Fruit fly (Drosophila melanogaster): ENCODE data around the gene CG5326.
A peak's percentile ranks its signal among the peaks of the same experiment; 100 is the strongest.

CG5326 gene

DNA sequence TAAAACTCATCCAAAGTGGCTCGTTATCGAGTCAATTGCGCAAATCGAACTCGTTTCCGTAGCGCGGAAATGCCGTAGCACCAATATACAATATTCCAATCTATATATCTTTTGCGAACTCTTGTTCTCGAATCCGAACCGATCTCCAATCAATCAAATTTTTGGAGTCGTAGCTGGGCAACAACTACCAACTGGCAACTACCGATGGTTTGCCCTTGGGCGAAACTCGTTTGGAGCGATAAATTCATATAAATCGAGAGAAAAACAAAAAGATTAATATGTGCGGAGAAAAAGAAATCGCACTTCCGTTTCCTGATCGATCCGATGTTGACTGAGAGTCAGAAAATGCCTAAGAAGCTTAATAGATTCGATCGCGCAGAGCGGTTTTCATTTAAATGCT, 26.0 kb upstream of the CG5326 start:
- TF ChIP-seq Snoo (tag; optimal IDR thresholded peaks at IDR 0.05) (no peak), Pif1A (GFP tag; optimal IDR thresholded peaks at IDR 0.05) (no peak), Ets98B (GFP tag; IDR thresholded peaks at IDR 0.05) (no peak), CG4496 (GFP tag; IDR thresholded peaks at IDR 0.05) (no peak), CG13204 (GFP tag; optimal IDR thresholded peaks at IDR 0.05) (no peak), CG8159 (tag; optimal IDR thresholded peaks at IDR 0.05) (no peak), CG15710 (tag; optimal IDR thresholded peaks at IDR 0.05) (no peak), Pif1B (GFP tag; optimal IDR thresholded peaks at IDR 0.05) (no peak), CG12605 (GFP tag; IDR thresholded peaks at IDR 0.05) (no peak), CG8301 (tag; optimal IDR thresholded peaks at IDR 0.05) (no peak), CG34367 (tag; optimal IDR thresholded peaks at IDR 0.05) (no peak)

DNA sequence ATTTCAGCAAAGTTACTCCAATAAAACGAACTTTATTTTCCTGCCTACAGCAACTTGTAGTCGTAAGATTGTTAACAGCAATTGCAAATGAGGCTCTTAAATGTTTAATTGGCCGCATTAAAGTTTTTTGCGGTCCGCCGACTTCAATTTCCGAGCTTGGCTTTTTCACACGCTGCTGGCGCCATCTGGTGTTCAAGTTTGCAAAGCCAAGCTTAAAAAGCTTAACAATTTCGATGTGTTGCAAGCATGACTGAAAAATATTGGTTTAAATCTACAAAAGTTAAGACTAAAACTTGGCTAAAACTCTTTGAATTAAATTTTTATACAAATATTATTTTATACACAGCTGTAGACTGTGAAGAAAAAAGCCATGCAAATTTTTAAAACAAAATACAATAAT, 25.0 kb upstream of the CG5326 start:
- TF ChIP-seq CG4496 (GFP tag; IDR thresholded peaks at IDR 0.05) = no peak
- TF ChIP-seq D1 (tag; optimal IDR thresholded peaks at IDR 0.05) = peak; percentile 24
- no peak for TF ChIP-seq rn (GFP tag; IDR thresholded peaks at IDR 0.05)

DNA sequence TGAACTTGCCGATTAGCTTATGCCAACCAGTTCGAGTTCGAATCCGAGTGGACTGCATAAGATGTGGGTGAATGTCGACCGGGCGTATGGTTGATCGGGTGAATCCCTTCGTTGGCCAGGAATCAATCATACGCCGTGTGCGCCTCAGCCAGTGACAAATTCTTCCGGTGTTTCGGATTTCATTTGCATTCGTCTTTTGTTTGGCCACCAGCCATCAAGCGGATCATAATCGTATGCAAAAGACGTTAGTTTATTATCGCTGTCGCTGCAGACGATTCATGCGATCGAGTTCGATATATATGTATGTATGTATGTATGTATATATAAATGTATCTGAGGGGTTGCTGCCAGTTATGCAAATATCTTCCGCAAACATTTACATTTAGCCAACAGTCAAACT, 24.4 kb upstream of the CG5326 start:
- TF ChIP-seq fd96Ca (GFP tag; IDR thresholded peaks at IDR 0.05) (no peak), CG8301 (tag; optimal IDR thresholded peaks at IDR 0.05) (no peak), D1 (tag; optimal IDR thresholded peaks at IDR 0.05) (no peak), rn (GFP tag; IDR thresholded peaks at IDR 0.05) (no peak), CG34367 (tag; optimal IDR thresholded peaks at IDR 0.05) (no peak), Ets98B (GFP tag; IDR thresholded peaks at IDR 0.05) (no peak), CG9948 (tag; optimal IDR thresholded peaks at IDR 0.05) (no peak)

DNA sequence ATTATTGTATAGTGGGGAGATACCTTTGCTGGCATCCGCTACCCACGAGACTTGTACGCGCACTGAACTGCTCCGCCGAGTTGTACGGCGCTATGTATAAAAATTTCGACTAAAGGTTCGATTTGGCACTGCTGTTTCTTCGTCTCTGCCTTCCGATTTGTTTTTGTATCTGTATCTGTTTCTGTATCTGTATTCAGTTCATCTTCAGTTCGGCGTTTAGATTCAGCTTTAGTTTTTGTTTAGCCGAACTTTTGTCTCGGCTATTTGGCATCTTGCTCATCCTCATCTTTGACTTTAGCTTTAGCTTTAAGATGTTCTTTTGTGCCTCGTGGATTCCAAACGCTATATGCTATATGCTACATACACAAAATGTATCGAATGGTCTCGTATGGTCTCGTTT, 22.8 kb upstream of the CG5326 start, which contains the start of gene sit:
Gene sit (minus strand): TSS at position 71 of the 400 bp plus-strand sequence.
- TF ChIP-seq Pif1A (GFP tag; optimal IDR thresholded peaks at IDR 0.05) (no peak), CG9948 (tag; optimal IDR thresholded peaks at IDR 0.05) (no peak), CG13204 (GFP tag; optimal IDR thresholded peaks at IDR 0.05) (no peak), CG17806 (tag; optimal IDR thresholded peaks at IDR 0.05) (no peak), gl (tag; optimal IDR thresholded peaks at IDR 0.05) (no peak), CG8301 (tag; optimal IDR thresholded peaks at IDR 0.05) (no peak), rn (GFP tag; IDR thresholded peaks at IDR 0.05) (no peak), CG15710 (tag; optimal IDR thresholded peaks at IDR 0.05) (no peak), CG4496 (GFP tag; IDR thresholded peaks at IDR 0.05) (no peak), CG12605 (GFP tag; IDR thresholded peaks at IDR 0.05) (no peak), fd96Ca (GFP tag; IDR thresholded peaks at IDR 0.05) (no peak), CG8159 (tag; optimal IDR thresholded peaks at IDR 0.05) (no peak)

DNA sequence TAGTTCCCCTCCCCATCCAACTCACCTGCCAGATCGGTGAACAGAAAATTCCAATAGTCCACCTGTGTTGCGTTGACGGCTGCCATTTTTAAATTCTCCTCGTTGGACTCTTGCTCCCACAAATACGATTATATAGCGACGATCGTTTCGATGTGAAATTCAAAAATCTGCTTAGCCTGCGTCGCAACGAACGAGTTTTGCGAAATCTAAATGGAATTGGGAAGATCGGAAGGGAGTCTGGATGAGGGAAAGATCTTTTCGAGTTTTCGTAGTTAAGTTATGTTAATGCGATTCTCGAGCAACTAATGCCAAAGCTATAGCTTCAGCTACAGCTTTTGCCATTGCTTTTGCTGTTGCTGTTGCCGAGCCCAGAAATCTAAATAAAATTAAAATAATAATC, 20.5 kb upstream of the CG5326 start:
- TF ChIP-seq CG14655 (GFP tag; optimal IDR thresholded peaks at IDR 0.05) = no peak
- TF ChIP-seq Ets98B (GFP tag; IDR thresholded peaks at IDR 0.05) = no peak
- TF ChIP-seq CG15710 (tag; optimal IDR thresholded peaks at IDR 0.05) = no peak
- TF ChIP-seq fd96Ca (GFP tag; IDR thresholded peaks at IDR 0.05) = no peak
- TF ChIP-seq CG10348 (GFP tag; IDR thresholded peaks at IDR 0.05) = no peak
- no peak for TF ChIP-seq Pif1A (GFP tag; optimal IDR thresholded peaks at IDR 0.05)
- no peak for TF ChIP-seq CG32121 (GFP tag; IDR thresholded peaks at IDR 0.05)
- TF ChIP-seq Snoo (tag; optimal IDR thresholded peaks at IDR 0.05) = no peak
- no peak for TF ChIP-seq CG13204 (GFP tag; optimal IDR thresholded peaks at IDR 0.05)
- TF ChIP-seq CG8301 (tag; optimal IDR thresholded peaks at IDR 0.05) = no peak
- no peak for TF ChIP-seq Pif1B (GFP tag; optimal IDR thresholded peaks at IDR 0.05)
- TF ChIP-seq rn (GFP tag; IDR thresholded peaks at IDR 0.05) = no peak
- no peak for TF ChIP-seq CG4496 (GFP tag; IDR thresholded peaks at IDR 0.05)
- no peak for TF ChIP-seq D1 (tag; optimal IDR thresholded peaks at IDR 0.05)
- TF ChIP-seq CG8159 (tag; optimal IDR thresholded peaks at IDR 0.05) = no peak
- no peak for TF ChIP-seq CG17806 (tag; optimal IDR thresholded peaks at IDR 0.05)
- no peak for TF ChIP-seq EcR (GFP tag; optimal IDR thresholded peaks at IDR 0.05)
- no peak for TF ChIP-seq CG34367 (tag; optimal IDR thresholded peaks at IDR 0.05)
- TF ChIP-seq CG12605 (GFP tag; IDR thresholded peaks at IDR 0.05) = no peak

DNA sequence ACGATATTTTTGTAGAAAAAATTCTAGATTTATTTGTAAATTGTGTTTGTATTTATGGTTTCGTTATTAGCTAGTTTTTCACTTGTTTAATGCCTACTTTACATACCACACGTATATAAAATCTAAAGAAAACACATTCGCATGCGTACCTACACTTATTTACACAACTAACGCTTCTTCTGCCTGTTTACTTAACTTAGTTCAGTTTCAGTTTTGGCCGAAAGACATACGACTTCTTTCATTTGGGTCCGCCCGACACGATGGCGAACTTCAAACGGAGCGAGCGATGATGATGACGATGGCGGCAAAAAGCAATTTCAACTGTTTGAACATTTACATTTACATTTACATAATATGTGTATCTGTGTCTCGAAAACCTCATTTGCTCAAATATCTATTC, 18.7 kb upstream of the CG5326 start:
- TF ChIP-seq Pif1A (GFP tag; optimal IDR thresholded peaks at IDR 0.05) = no peak
- no peak for TF ChIP-seq Ets98B (GFP tag; IDR thresholded peaks at IDR 0.05)
- TF ChIP-seq CG8301 (tag; optimal IDR thresholded peaks at IDR 0.05) = no peak
- TF ChIP-seq CG12605 (GFP tag; IDR thresholded peaks at IDR 0.05) = no peak
- TF ChIP-seq CG17806 (tag; optimal IDR thresholded peaks at IDR 0.05) = no peak
- TF ChIP-seq Pif1B (GFP tag; optimal IDR thresholded peaks at IDR 0.05) = no peak

DNA sequence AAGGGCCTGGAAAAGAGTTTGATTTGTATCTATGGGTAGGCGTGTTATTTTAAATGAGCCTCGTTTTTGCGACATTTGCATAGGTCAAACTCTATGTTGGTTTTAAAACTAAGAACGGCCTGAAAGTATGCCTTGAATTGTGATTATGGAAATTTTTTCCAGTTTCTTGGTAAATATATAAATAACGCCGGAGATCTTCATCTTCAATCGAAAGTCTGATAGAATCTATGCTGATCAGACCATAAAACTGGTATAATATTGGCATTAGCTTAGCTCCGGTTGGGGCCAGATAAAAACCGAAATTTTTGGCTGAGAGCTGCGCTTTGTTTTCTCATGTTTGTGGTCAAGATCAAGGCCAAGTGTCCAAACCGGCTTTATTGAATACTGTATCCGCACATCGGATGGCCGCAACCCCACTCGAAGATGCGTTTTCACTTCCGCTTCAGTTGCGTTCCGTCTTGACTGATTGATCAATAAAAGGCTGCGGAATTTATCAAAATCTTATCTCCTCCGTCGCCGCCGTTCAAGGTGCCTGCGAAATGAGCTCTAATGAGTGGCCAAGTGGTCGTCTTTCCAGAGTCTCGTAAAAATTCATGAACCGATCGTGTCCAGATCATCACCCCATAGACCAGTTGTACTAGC, 17.5 kb upstream of the CG5326 start:
- no peak for TF ChIP-seq Snoo (tag; optimal IDR thresholded peaks at IDR 0.05)
- TF ChIP-seq Ets98B (GFP tag; IDR thresholded peaks at IDR 0.05) = no peak
- TF ChIP-seq CG32121 (GFP tag; IDR thresholded peaks at IDR 0.05) = no peak
- TF ChIP-seq CG8159 (tag; optimal IDR thresholded peaks at IDR 0.05) = no peak
- TF ChIP-seq CG4496 (GFP tag; IDR thresholded peaks at IDR 0.05) = no peak
